Fruit fly (Drosophila melanogaster): Measurements from ENCODE around the gene Nuak.

The Nuak gene

dm6 chr3R:10268101-10268864 lies 4.2 kb downstream of the Nuak start:
- TF ChIP-seq CG8478 (optimal IDR thresholded peaks at IDR 0.05) = no peak
- peak; percentile 83 to 89 for TF ChIP-seq CTCF (optimal IDR thresholded peaks at IDR 0.05)

- TF ChIP-seq CG8478 (optimal IDR thresholded peaks at IDR 0.05) (no peak), CTCF (optimal IDR thresholded peaks at IDR 0.05) (no peak)
These were observed 4.8 kb downstream of the Nuak start for dm6 chr3R:10268865-10269442.

- no peak for TF ChIP-seq CG8478 (optimal IDR thresholded peaks at IDR 0.05)
- no peak for TF ChIP-seq CTCF (optimal IDR thresholded peaks at IDR 0.05)
These were observed 5.9 kb downstream of the Nuak start for dm6 chr3R:10269921-10270431.

dm6 chr3R:10272695-10273094 lies 8.6 kb downstream of the Nuak start:
- TF ChIP-seq CG8478 (optimal IDR thresholded peaks at IDR 0.05) (no peak), CTCF (optimal IDR thresholded peaks at IDR 0.05) (no peak)

DNA sequence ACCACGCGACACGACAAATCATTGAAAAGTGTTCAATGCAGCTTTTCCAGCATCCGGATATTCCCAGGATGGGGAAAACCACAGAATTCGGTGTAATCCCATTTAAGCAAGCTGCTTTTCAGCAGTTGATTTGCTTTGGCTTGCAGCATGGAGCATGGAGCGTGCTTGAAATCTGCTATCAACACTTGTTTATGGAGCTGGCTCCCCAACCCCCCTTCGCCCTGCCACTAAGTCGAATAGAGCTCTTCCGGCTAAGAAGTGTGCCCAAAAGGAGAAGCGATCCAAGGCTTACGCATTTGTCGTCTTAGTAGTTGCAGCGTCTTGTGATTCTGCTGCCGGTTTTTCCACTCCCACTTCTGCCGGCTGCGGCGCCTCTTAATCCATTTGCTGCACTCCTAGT lies 10.2 kb downstream of the Nuak start:
- no peak for TF ChIP-seq CG8478 (optimal IDR thresholded peaks at IDR 0.05)
- no peak for TF ChIP-seq CTCF (optimal IDR thresholded peaks at IDR 0.05)

DNA sequence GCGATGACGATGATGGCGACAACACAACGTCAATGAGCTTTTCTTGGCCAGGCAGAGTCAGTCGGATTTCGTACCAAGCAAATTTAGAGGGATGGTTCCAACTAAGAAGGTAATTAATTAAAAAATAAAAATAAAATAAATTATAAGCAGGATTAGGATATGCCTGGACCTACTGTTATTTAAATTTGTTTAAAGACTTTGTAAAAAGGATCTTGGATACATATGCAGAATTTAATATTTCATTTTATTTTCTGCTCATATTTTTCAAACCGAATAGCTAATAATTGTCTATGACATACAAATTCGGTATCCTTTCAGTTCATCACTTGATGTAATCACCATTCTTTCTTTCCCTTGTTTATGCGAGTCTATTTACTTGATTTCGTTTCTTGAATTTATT lies 10.7 kb downstream of the Nuak start:
- no peak for TF ChIP-seq CG8478 (optimal IDR thresholded peaks at IDR 0.05)
- no peak for TF ChIP-seq CTCF (optimal IDR thresholded peaks at IDR 0.05)

dm6 chr3R:10276002-10276401 lies 11.9 kb downstream of the Nuak start:
- TF ChIP-seq CG8478 (optimal IDR thresholded peaks at IDR 0.05) (no peak), CTCF (optimal IDR thresholded peaks at IDR 0.05) (no peak)

- TF ChIP-seq CTCF (optimal IDR thresholded peaks at IDR 0.05) = no peak
- TF ChIP-seq CG8478 (optimal IDR thresholded peaks at IDR 0.05) = no peak
These were observed 18.0 kb downstream of the Nuak start for dm6 chr3R:10282077-10282476.

DNA sequence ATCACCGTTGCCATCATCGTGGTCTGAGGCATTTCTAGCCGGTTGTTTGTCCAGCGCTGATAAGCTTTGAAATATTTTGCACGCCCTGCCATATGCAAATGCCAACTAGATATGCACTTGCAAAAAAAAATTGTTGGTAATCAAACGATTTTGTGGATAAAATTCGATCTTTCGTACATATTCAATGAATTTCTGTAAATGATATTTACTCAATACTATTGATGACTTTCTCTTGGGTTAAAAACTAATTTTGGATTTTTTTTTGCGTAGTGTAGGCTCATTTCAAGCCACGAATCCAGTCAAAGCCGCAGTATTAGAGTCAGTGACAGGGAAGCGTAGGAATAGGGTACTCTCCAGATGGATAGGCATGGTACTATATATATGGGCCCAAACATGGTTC lies 19.0 kb downstream of the Nuak start:
- TF ChIP-seq CTCF (optimal IDR thresholded peaks at IDR 0.05) (no peak), CG8478 (optimal IDR thresholded peaks at IDR 0.05) (no peak)

DNA sequence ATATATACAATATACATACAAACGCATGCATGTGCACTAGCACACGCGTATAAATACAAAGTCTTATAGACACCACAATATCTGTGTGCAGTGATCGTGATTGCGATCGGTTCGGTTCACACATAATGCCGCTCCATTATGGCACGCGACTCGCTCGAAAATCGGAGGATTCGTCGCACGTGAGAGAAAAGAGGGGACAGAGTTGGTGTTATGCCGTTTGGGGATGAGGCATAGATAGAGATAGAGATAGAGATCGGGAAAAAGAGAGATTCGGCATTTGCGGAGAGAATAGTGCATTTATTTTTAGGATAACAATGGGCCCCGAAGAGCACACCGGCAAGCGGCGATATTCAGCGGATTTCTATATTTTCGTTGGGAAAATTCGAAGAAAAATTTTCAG lies 20.1 kb downstream of the Nuak start:
- TF ChIP-seq CG8478 (optimal IDR thresholded peaks at IDR 0.05) (no peak), CTCF (optimal IDR thresholded peaks at IDR 0.05) (no peak)

dm6 chr3R:10311076-10311744 lies 47.1 kb downstream of the Nuak start, which contains the start of gene CG6293:
Gene CG6293, minus strand, starts transcription at chr3R:10311613.
- no peak for TF ChIP-seq CG8478 (optimal IDR thresholded peaks at IDR 0.05)
- no peak for TF ChIP-seq CTCF (optimal IDR thresholded peaks at IDR 0.05)

- no peak for TF ChIP-seq CG8478 (optimal IDR thresholded peaks at IDR 0.05)
- no peak for TF ChIP-seq CTCF (optimal IDR thresholded peaks at IDR 0.05)
These were observed 47.6 kb downstream of the Nuak start for dm6 chr3R:10311745-10312088.

dm6 chr3R:10330734-10331642 lies 66.9 kb downstream of the Nuak start, which contains the start of the genes Bruce and CG12818:
Gene Bruce, minus strand, starts transcription at chr3R:10331353.
Gene CG12818, plus strand, starts transcription at chr3R:10331581.
- TF ChIP-seq CG8478 (optimal IDR thresholded peaks at IDR 0.05) = no peak
- peak in 1 of 2 experiments; percentile 43 for TF ChIP-seq CTCF (optimal IDR thresholded peaks at IDR 0.05)

dm6 chr3R:10332823-10333263 lies 68.7 kb downstream of the Nuak start, which contains the start of gene sle:
Gene sle, plus strand, starts transcription at chr3R:10333115.
- TF ChIP-seq CTCF (optimal IDR thresholded peaks at IDR 0.05) = no peak
- no peak for TF ChIP-seq CG8478 (optimal IDR thresholded peaks at IDR 0.05)
